Worm (Caenorhabditis elegans): ENCODE measurements around the gene cope-1.

Gene cope-1

DNA sequence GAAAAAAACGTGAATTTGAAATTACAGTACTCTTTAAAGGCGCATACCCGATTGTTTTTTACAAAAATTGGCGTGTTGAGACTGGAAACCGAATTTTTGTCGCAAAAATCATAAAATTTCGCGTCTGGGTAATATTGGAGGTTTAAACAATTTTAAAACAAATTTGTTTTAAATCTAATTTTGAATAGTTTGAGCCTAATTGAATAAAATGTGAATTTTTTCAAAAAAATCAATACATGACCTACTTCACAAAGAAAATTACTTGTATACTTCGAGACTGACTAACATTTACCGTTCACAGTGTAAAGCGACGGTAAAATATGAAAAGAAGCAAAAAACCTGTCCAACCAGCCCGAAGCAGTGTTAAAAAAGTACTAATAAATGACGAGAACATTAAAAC, 31.2 kb downstream of the cope-1 start:
- TF ChIP-seq ama-1 (optimal IDR thresholded peaks at IDR 0.05) (peak; percentile 1), lin-39 (tag; optimal IDR thresholded peaks at IDR 0.05) (no peak)

ce11 chrIII:13458978-13459596, 33.0 kb downstream of the cope-1 start, which contains the start of gene tag-164:
Gene tag-164 (plus strand): TSS chrIII:13459546.
- TF ChIP-seq mab-5 (tag; optimal IDR thresholded peaks at IDR 0.05): no peak
- TF ChIP-seq nhr-12 (tag; optimal IDR thresholded peaks at IDR 0.05): no peak
- no peak for TF ChIP-seq ama-1 (optimal IDR thresholded peaks at IDR 0.05)

ce11 chrIII:13461535-13461934, 35.5 kb downstream of the cope-1 start:
- TF ChIP-seq mdl-1 (tag; optimal IDR thresholded peaks at IDR 0.05) (no peak), elt-1 (tag; optimal IDR thresholded peaks at IDR 0.05) (no peak), elt-3 (tag; optimal IDR thresholded peaks at IDR 0.05) (no peak), nhr-77 (tag; optimal IDR thresholded peaks at IDR 0.05) (no peak), sem-4 (tag; optimal IDR thresholded peaks at IDR 0.05) (no peak), C34F6.9 (tag; optimal IDR thresholded peaks at IDR 0.05) (no peak), dmd-4 (tag; optimal IDR thresholded peaks at IDR 0.05) (no peak), nhr-129 (tag; optimal IDR thresholded peaks at IDR 0.05) (no peak), alr-1 (tag; optimal IDR thresholded peaks at IDR 0.05) (no peak), ztf-4 (tag; optimal IDR thresholded peaks at IDR 0.05) (no peak), R02D3.7 (tag; optimal IDR thresholded peaks at IDR 0.05) (no peak), nhr-25 (tag; optimal IDR thresholded peaks at IDR 0.05) (no peak), unc-55 (GFP tag; optimal IDR thresholded peaks at IDR 0.05) (no peak), peb-1 (tag; optimal IDR thresholded peaks at IDR 0.05) (no peak), ceh-82 (tag; optimal IDR thresholded peaks at IDR 0.05) (no peak)

DNA sequence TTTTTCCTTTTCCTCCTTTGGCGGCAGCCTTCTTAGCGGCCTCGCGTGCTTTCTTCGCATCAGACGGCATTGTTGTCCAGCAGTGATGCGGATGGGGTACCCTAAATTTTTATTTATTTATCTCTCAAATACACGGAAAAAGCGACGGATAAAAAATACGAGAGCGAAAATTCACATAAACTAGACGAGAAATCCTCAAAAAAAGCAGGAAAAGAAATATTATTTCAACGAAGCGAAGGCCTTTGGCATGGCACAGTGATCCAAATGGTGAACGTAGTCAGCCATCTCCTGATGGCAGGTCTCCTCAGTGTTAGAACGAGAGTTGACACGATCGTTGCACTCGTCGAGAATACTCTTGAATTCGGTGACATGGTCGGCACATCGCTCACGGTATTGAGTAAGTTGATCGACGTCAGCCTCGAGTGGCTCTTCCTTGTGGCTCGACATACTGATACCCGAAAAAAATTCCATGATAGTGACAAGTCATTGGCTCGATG, 36.1 kb downstream of the cope-1 start, which contains the start of the genes abcf-2 and T27E9.2:
abcf-2 (minus strand) TSS at position 101 of the 497 bp plus-strand sequence.
T27E9.2 (minus strand) TSS at position 447 of the 497 bp plus-strand sequence.
- TF ChIP-seq unc-39 (tag; optimal IDR thresholded peaks at IDR 0.05) (no peak), ztf-4 (tag; optimal IDR thresholded peaks at IDR 0.05) (no peak), dmd-4 (tag; optimal IDR thresholded peaks at IDR 0.05) (no peak), alr-1 (tag; optimal IDR thresholded peaks at IDR 0.05) (no peak), lin-11 (tag; optimal IDR thresholded peaks at IDR 0.05) (no peak), ztf-11 (tag; optimal IDR thresholded peaks at IDR 0.05) (no peak), nhr-25 (tag; optimal IDR thresholded peaks at IDR 0.05) (no peak), ZK546.5 (tag; optimal IDR thresholded peaks at IDR 0.05) (no peak), nhr-12 (tag; optimal IDR thresholded peaks at IDR 0.05) (no peak), nhr-129 (tag; optimal IDR thresholded peaks at IDR 0.05) (no peak), mdl-1 (tag; optimal IDR thresholded peaks at IDR 0.05) (no peak), peb-1 (tag; optimal IDR thresholded peaks at IDR 0.05) (no peak), zag-1 (tag; optimal IDR thresholded peaks at IDR 0.05) (no peak), gmeb-1 (tag; optimal IDR thresholded peaks at IDR 0.05) (no peak)

DNA sequence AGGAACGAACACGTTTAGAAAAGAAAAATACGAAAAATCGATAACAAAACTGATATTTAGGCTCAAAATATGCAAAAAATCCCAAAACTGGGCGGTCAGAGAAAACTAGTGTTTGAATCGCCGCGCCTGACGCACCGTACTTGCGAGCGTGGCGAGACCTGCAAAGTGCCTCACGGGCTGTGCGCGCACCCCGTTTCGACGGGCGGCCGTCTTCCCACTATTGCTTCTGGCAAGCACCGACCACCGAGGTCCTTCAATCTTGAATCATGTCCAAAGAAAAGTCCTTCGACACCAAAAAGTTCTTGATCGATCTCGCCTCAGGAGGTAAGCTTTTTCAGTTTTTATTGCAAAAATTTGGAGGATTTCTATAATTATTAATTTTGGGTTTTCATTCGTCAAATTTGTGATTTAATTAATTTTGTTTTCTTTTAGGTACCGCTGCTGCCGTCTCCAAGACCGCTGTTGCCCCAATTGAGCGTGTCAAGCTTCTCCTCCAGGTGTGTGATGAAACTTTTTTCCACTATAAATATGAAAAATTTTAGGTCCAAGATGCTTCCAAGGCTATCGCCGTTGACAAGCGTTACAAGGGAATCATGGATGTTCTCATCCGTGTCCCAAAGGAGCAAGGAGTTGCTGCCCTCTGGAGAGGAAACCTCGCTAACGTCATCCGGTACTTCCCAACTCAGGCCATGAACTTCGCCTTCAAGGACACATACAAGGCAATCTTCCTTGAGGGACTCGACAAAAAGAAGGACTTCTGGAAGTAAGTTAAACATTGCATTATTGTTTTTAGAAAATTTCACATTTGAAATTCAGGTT, 37.1 kb downstream of the cope-1 start, which contains the start of gene ant-1.1:
ant-1.1 (plus strand) TSS at position 199 of the 819 bp plus-strand sequence.
- TF ChIP-seq peb-1 (tag; optimal IDR thresholded peaks at IDR 0.05) (no peak), nhr-11 (tag; optimal IDR thresholded peaks at IDR 0.05) (no peak), ceh-82 (tag; optimal IDR thresholded peaks at IDR 0.05) (peak; percentile 88), Y55F3AM.14 (GFP tag; optimal IDR thresholded peaks at IDR 0.05) (peak; percentile 86), C34F6.9 (tag; optimal IDR thresholded peaks at IDR 0.05) (peak; percentile 89), nhr-129 (tag; optimal IDR thresholded peaks at IDR 0.05) (peak; percentile 91), lin-39 (tag; optimal IDR thresholded peaks at IDR 0.05) (no peak), nhr-10 (tag; optimal IDR thresholded peaks at IDR 0.05) (peak; percentile 44), skn-1 (tag; optimal IDR thresholded peaks at IDR 0.05) (no peak), unc-55 (GFP tag; optimal IDR thresholded peaks at IDR 0.05) (peak; percentile 97), ztf-4 (tag; optimal IDR thresholded peaks at IDR 0.05) (peak; percentile 90), nhr-23 (tag; optimal IDR thresholded peaks at IDR 0.05) (no peak), sem-4 (tag; optimal IDR thresholded peaks at IDR 0.05) (peak; percentile 90), alr-1 (tag; optimal IDR thresholded peaks at IDR 0.05) (no peak), unc-62 (GFP tag; optimal IDR thresholded peaks at IDR 0.05) (peak; percentile 66), ztf-11 (tag; optimal IDR thresholded peaks at IDR 0.05) (no peak), ceh-16 (tag; optimal IDR thresholded peaks at IDR 0.05) (peak; percentile 95), R02D3.7 (tag; optimal IDR thresholded peaks at IDR 0.05) (no peak), nhr-77 (tag; optimal IDR thresholded peaks at IDR 0.05) (peak; percentile 36), lin-13 (GFP tag; optimal IDR thresholded peaks at IDR 0.05) (peak; percentile 96), ama-1 (optimal IDR thresholded peaks at IDR 0.05) (peak; percentile 92), aly-2 (tag; optimal IDR thresholded peaks at IDR 0.05) (no peak), ztf-1 (GFP tag; conservative IDR thresholded peaks at IDR 0.05) (no peak), zag-1 (tag; optimal IDR thresholded peaks at IDR 0.05) (peak; percentile 85), lsy-2 (tag; optimal IDR thresholded peaks at IDR 0.05) (peak; percentile 99), mdl-1 (tag; optimal IDR thresholded peaks at IDR 0.05) (peak in 1 of 2 experiments; percentile 30), nhr-21 (tag; optimal IDR thresholded peaks at IDR 0.05) (peak; percentile 93), elt-3 (tag; optimal IDR thresholded peaks at IDR 0.05) (no peak), snpc-4 (tag; optimal IDR thresholded peaks at IDR 0.05) (peak; percentile 81), F13H6.1 (tag; optimal IDR thresholded peaks at IDR 0.05) (peak; percentile 92), mab-5 (tag; optimal IDR thresholded peaks at IDR 0.05) (peak; percentile 93), sma-3 (GFP tag; optimal IDR thresholded peaks at IDR 0.05) (peak; percentile 98), nhr-25 (tag; optimal IDR thresholded peaks at IDR 0.05) (peak; percentile 95)

All from whole organism, L2 larva.